Fruit fly (Drosophila melanogaster): ENCODE data around the gene Gs1.

Gene Gs1

dm6 chr2L:94639-95059 lies 37.2 kb upstream of the Gs1 start, which contains the start of gene Zir (continued):
- TF ChIP-seq CG13775 (GFP tag; optimal IDR thresholded peaks at IDR 0.05) (peak; percentile 0), hb (GFP tag; IDR thresholded peaks at IDR 0.05; ENCODE audit: partially characterized antibody) (peak; percentile 72), Adf1 (GFP tag; IDR thresholded peaks at IDR 0.05) (peak; percentile 58), CG2116 (GFP tag; optimal IDR thresholded peaks at IDR 0.05) (peak; percentile 33), CG12659 (GFP tag; optimal IDR thresholded peaks at IDR 0.05) (peak; percentile 26), CG7963 (GFP tag; IDR thresholded peaks at IDR 0.05; ENCODE audit: partially characterized antibody) (peak; percentile 61; the same call in 2 of the 3 replicates), sna (GFP tag; IDR thresholded peaks at IDR 0.05; ENCODE audit: partially characterized antibody) (no peak), nerfin-1 (tag; optimal IDR thresholded peaks at IDR 0.05) (peak; percentile 4), CG9876 (GFP tag; optimal IDR thresholded peaks at IDR 0.05) (no peak), cg (GFP tag; optimal IDR thresholded peaks at IDR 0.05) (no peak), lmd (GFP tag; IDR thresholded peaks at IDR 0.05) (no peak), MBD-R2 (GFP tag; IDR thresholded peaks at IDR 0.05) (peak; percentile 35; the same call in 1 of the 2 replicates), TFAM (GFP tag; optimal IDR thresholded peaks at IDR 0.05) (no peak), CG1603 (tag; optimal IDR thresholded peaks at IDR 0.05) (peak; percentile 27), trem (tag; optimal IDR thresholded peaks at IDR 0.05) (peak; percentile 30), unc-4 (GFP tag; IDR thresholded peaks at IDR 0.05; ENCODE audit: partially characterized antibody) (peak; percentile 67), CG15601 (tag; optimal IDR thresholded peaks at IDR 0.05) (peak; percentile 9), inv (GFP tag; IDR thresholded peaks at IDR 0.05; ENCODE audit: partially characterized antibody) (peak; percentile 61), HmgZ (tag; optimal IDR thresholded peaks at IDR 0.05) (peak; percentile 35), eve (GFP tag; optimal IDR thresholded peaks at IDR 0.05) (peak in 1 of 2 experiments; percentile 75), CHES-1-like (GFP tag; optimal IDR thresholded peaks at IDR 0.05) (no peak), MESR4 (GFP tag; optimal IDR thresholded peaks at IDR 0.05) (peak; percentile 74), Scr (GFP tag; IDR thresholded peaks at IDR 0.05; ENCODE audit: partially characterized antibody) (peak; percentile 71), sd (tag; optimal IDR thresholded peaks at IDR 0.05) (no peak), pzg (GFP tag; optimal IDR thresholded peaks at IDR 0.05) (peak; percentile 33), chinmo (GFP tag; IDR thresholded peaks at IDR 0.05; ENCODE audit: partially characterized antibody) (peak; percentile 77; the same call in 2 of the 4 replicates), stwl (tag; optimal IDR thresholded peaks at IDR 0.05) (peak; percentile 33), grau (tag; optimal IDR thresholded peaks at IDR 0.05) (no peak), rib (GFP tag; IDR thresholded peaks at IDR 0.05) (no peak), Dp (GFP tag; optimal IDR thresholded peaks at IDR 0.05) (peak; percentile 16), Doc3 (GFP tag; IDR thresholded peaks at IDR 0.05; ENCODE audit: partially characterized antibody) (peak; percentile 30; the same call in 1 of the 3 replicates), vnd (GFP tag; IDR thresholded peaks at IDR 0.05; ENCODE audit: partially characterized antibody) (0 out of 3 replicates have a peak, but pooled peaks have one; percentile 50), CG33557 (GFP tag; optimal IDR thresholded peaks at IDR 0.05) (peak; percentile 29), Dll (GFP tag; IDR thresholded peaks at IDR 0.05; ENCODE audit: partially characterized antibody) (peak; percentile 66; the same call in 2 of the 4 replicates), ato (GFP tag; IDR thresholded peaks at IDR 0.05; ENCODE audit: partially characterized antibody) (peak; percentile 33; the same call in 1 of the 2 replicates), CG7928 (GFP tag; optimal IDR thresholded peaks at IDR 0.05) (peak; percentile 7), Mad (GFP tag; optimal IDR thresholded peaks at IDR 0.05) (no peak), CG17912 (GFP tag; optimal IDR thresholded peaks at IDR 0.05) (peak; percentile 34), CG11560 (tag; IDR thresholded peaks at IDR 0.05) (no peak), row (GFP tag; IDR thresholded peaks at IDR 0.05) (peak; percentile 83), tna (GFP tag; IDR thresholded peaks at IDR 0.05; ENCODE audit: partially characterized antibody) (peak; percentile 77), kah (GFP tag; optimal IDR thresholded peaks at IDR 0.05) (no peak), CG6791 (GFP tag; IDR thresholded peaks at IDR 0.05; ENCODE audit: partially characterized antibody) (peak; percentile 58; the same call in 2 of the 3 replicates), ci (GFP tag; IDR thresholded peaks at IDR 0.05) (no peak), CG34224 (GFP tag; IDR thresholded peaks at IDR 0.05; ENCODE audit: partially characterized antibody) (peak; percentile 66), Atf6 (GFP tag; IDR thresholded peaks at IDR 0.05) (peak; percentile 15; the same call in 1 of the 2 replicates), YL-1 (GFP tag; optimal IDR thresholded peaks at IDR 0.05) (peak; percentile 40), toy (GFP tag; IDR thresholded peaks at IDR 0.05) (no peak)

Data from whole organism, embryonic.